Worm (Caenorhabditis elegans) whole organism, L2 larva: Measurements from ENCODE around the gene cpr-6.

ENCODE experiments used
- C34F6.9 ChIP-seq: fragments of 150-350 bp; optimal IDR thresholded peaks from 2 replicates; lab custom pipeline; 2014; ENCODE audit warnings: missing biosample characterization, missing genetic modification characterization
- F13H6.1 ChIP-seq: sonication (generic microtip); optimal IDR thresholded peaks from 2 replicates; lab custom pipeline; 2016; ENCODE audit warnings: missing genetic modification characterization, missing compliant biosample characterization
- R02D3.7 ChIP-seq: fragments of 150-350 bp; optimal IDR thresholded peaks from 2 replicates; lab custom pipeline; 2014; ENCODE audit warnings: missing biosample characterization, missing genetic modification characterization
- Y55F3AM.14 ChIP-seq: fragments of 200-800 bp; sonication (Bioruptor generic); optimal IDR thresholded peaks from 2 replicates; lab custom pipeline; 2018; ENCODE audit warnings: mild to moderate bottlenecking, missing genetic modification characterization, missing compliant biosample characterization
- ZK546.5 ChIP-seq: sonication (generic microtip); optimal IDR thresholded peaks from 2 replicates; lab custom pipeline; 2017; ENCODE audit warnings: missing biosample characterization, missing genetic modification characterization
- alr-1 ChIP-seq: fragments of 150-350 bp; optimal IDR thresholded peaks from 2 replicates; lab custom pipeline; 2014; ENCODE audit warnings: missing biosample characterization, missing genetic modification characterization
- aly-2 ChIP-seq: fragments of 150-350 bp; optimal IDR thresholded peaks from 2 replicates; lab custom pipeline; 2014; ENCODE audit warnings: missing biosample characterization, missing genetic modification characterization
- ceh-16 ChIP-seq: fragments of 150-350 bp; optimal IDR thresholded peaks from 2 replicates; lab custom pipeline; 2014; ENCODE audit warnings: missing biosample characterization, missing genetic modification characterization
- ceh-82 ChIP-seq: fragments of 150-350 bp; optimal IDR thresholded peaks from 2 replicates; lab custom pipeline; 2014; ENCODE audit warnings: missing biosample characterization, missing genetic modification characterization
- crh-2 ChIP-seq: sonication (generic microtip); optimal IDR thresholded peaks from 2 replicates; lab custom pipeline; 2017; ENCODE audit warnings: missing biosample characterization, missing genetic modification characterization
- dmd-4 ChIP-seq: sonication (generic microtip); optimal IDR thresholded peaks from 2 replicates; lab custom pipeline; 2017; ENCODE audit warnings: missing biosample characterization, missing genetic modification characterization
- egl-27 ChIP-seq: sonication (generic microtip); optimal IDR thresholded peaks from 3 replicates; lab custom pipeline; 2017; ENCODE audit warnings: missing biosample characterization, missing genetic modification reagents, missing genetic modification characterization
- elt-1 ChIP-seq: fragments of 150-350 bp; optimal IDR thresholded peaks from 2 replicates; lab custom pipeline; 2014; ENCODE audit warnings: missing biosample characterization, missing genetic modification characterization
- elt-3 ChIP-seq: sonication (generic microtip); optimal IDR thresholded peaks from 2 replicates; lab custom pipeline; 2017; ENCODE audit warnings: missing biosample characterization, missing genetic modification characterization
- fos-1 ChIP-seq: fragments of 150-350 bp; optimal IDR thresholded peaks from 2 replicates; lab custom pipeline; 2014; ENCODE audit warnings: missing biosample characterization, missing genetic modification characterization
- gmeb-1 ChIP-seq: fragments of 150-350 bp; optimal IDR thresholded peaks from 2 replicates; lab custom pipeline; 2014; ENCODE audit warnings: missing biosample characterization, missing genetic modification characterization
- lin-11 ChIP-seq: fragments of 150-350 bp; sonication (generic microtip); optimal IDR thresholded peaks from 2 replicates; lab custom pipeline; 2014; ENCODE audit warnings: missing biosample characterization, missing genetic modification characterization, inconsistent platforms, mixed read lengths
- lin-39 ChIP-seq: fragments of 150-350 bp; optimal IDR thresholded peaks from 2 replicates; lab custom pipeline; 2014; ENCODE audit warnings: missing biosample characterization, missing genetic modification reagents, missing genetic modification characterization
- lsy-2 ChIP-seq, 2 experiments: fragments of 150-350 bp in 1 of 2; sonication (generic microtip) in 1 of 2; optimal IDR thresholded peaks; 2 replicates each; lab custom pipeline; 2014 to 2017; ENCODE audit warnings: missing biosample characterization in 2 of 2, missing genetic modification characterization in 2 of 2
- mdl-1 ChIP-seq, 2 experiments: fragments of 150-350 bp in 1 of 2; sonication (generic microtip) in 1 of 2; optimal IDR thresholded peaks; 2 replicates each; lab custom pipeline; 2017; ENCODE audit warnings: missing biosample characterization in 2 of 2, missing genetic modification characterization in 2 of 2
- nhr-10 ChIP-seq: sonication (generic microtip); optimal IDR thresholded peaks from 2 replicates; lab custom pipeline; 2017; ENCODE audit warnings: missing biosample characterization, missing genetic modification characterization
- nhr-11 ChIP-seq: fragments of 150-350 bp; optimal IDR thresholded peaks from 2 replicates; lab custom pipeline; 2014; ENCODE audit warnings: missing biosample characterization, missing genetic modification characterization
- nhr-23 ChIP-seq: fragments of 150-350 bp; optimal IDR thresholded peaks from 2 replicates; lab custom pipeline; 2014; ENCODE audit warnings: missing biosample characterization, missing genetic modification reagents, missing genetic modification characterization
- nhr-237 ChIP-seq: fragments of 150-350 bp; optimal IDR thresholded peaks from 2 replicates; lab custom pipeline; 2014; ENCODE audit warnings: missing biosample characterization, missing genetic modification characterization
- nhr-25 ChIP-seq: fragments of 150-350 bp; sonication (generic microtip); optimal IDR thresholded peaks from 3 replicates; lab custom pipeline; 2014; ENCODE audit warnings: missing biosample characterization, missing genetic modification characterization
- nhr-6 ChIP-seq: fragments of 150-350 bp; optimal IDR thresholded peaks from 2 replicates; lab custom pipeline; 2014; ENCODE audit warnings: missing biosample characterization, missing genetic modification characterization
- nhr-77 ChIP-seq: fragments of 150-350 bp; optimal IDR thresholded peaks from 2 replicates; lab custom pipeline; 2014; ENCODE audit warnings: missing biosample characterization, missing genetic modification characterization
- sem-4 ChIP-seq: fragments of 150-350 bp; optimal IDR thresholded peaks from 2 replicates; lab custom pipeline; 2014; ENCODE audit warnings: missing biosample characterization, missing genetic modification reagents, missing genetic modification characterization
- sma-9 ChIP-seq, 2 experiments: fragments of 150-350 bp in 1 of 2; sonication (generic microtip) in 1 of 2; optimal IDR thresholded peaks; 2 replicates each; lab custom pipeline; 2014 to 2016; ENCODE audit warnings: missing genetic modification characterization in 2 of 2, mild to moderate bottlenecking in 1 of 2, missing biosample characterization in 1 of 2, missing compliant biosample characterization in 1 of 2, missing genetic modification reagents in 1 of 2, moderate library complexity in 1 of 2
- snpc-4 ChIP-seq: fragments of 150-350 bp; optimal IDR thresholded peaks from 2 replicates; lab custom pipeline; 2014; ENCODE audit warnings: missing biosample characterization, missing genetic modification characterization
- unc-55 ChIP-seq: fragments of 150-350 bp; sonication (generic microtip); optimal IDR thresholded peaks from 3 replicates; lab custom pipeline; 2014; ENCODE audit warnings: missing biosample characterization, missing genetic modification reagents, missing genetic modification characterization
- unc-62 ChIP-seq: fragments of 150-350 bp; optimal IDR thresholded peaks from 2 replicates; lab custom pipeline; 2014; ENCODE audit warnings: missing biosample characterization, missing genetic modification reagents, missing genetic modification characterization
- zag-1 ChIP-seq: fragments of 150-350 bp; optimal IDR thresholded peaks from 2 replicates; lab custom pipeline; 2014; ENCODE audit warnings: missing biosample characterization, missing genetic modification characterization
- ztf-1 ChIP-seq: fragments of 200-800 bp; sonication (Bioruptor generic); conservative IDR thresholded peaks from 2 replicates; pipeline ENCODE4 v1.3.6; 2022; ENCODE audit warnings: missing genetic modification characterization, missing compliant biosample characterization
- ztf-11 ChIP-seq: sonication (generic microtip); optimal IDR thresholded peaks from 2 replicates; lab custom pipeline; 2017; ENCODE audit warnings: missing biosample characterization, missing genetic modification characterization
- ztf-4 ChIP-seq: fragments of 150-350 bp; optimal IDR thresholded peaks from 2 replicates; lab custom pipeline; 2014; ENCODE audit warnings: missing biosample characterization, missing genetic modification characterization

cpr-6 gene

ce11 chrX:6606991-6607390 lies at the start of gene cpr-6:
Gene cpr-6, plus strand, starts transcription at chrX:6607207.
- TF ChIP-seq ZK546.5 (tag; lab: Kevin White, UChicago): no peak
- TF ChIP-seq elt-1 (tag; lab: Kevin White, UChicago): no peak
- peak; percentile 10 for TF ChIP-seq crh-2 (tag; lab: Kevin White, UChicago)
- TF ChIP-seq ztf-4 (tag; lab: Kevin White, UChicago): no peak
- peak; percentile 11 for TF ChIP-seq sma-9 (GFP tag; optimal IDR thresholded peaks at IDR 0.05; lab: Kevin White, UChicago)
- no peak for TF ChIP-seq sma-9 (tag; optimal IDR thresholded peaks at IDR 0.05; lab: Kevin White, UChicago)
- no peak for TF ChIP-seq nhr-25 (tag; lab: Kevin White, UChicago)
- no peak for TF ChIP-seq Y55F3AM.14 (GFP tag; lab: Kevin White, UChicago)
- TF ChIP-seq nhr-11: no peak
- TF ChIP-seq gmeb-1 (tag; lab: Kevin White, UChicago): peak; percentile 8
- no peak for TF ChIP-seq alr-1 (tag; lab: Kevin White, UChicago)
- peak; percentile 61 for TF ChIP-seq F13H6.1
- no peak for TF ChIP-seq snpc-4 (tag; lab: Kevin White, UChicago)
- no peak for TF ChIP-seq aly-2 (tag; lab: Kevin White, UChicago)
- TF ChIP-seq lin-39 (tag; lab: Kevin White, UChicago): no peak
- no peak for TF ChIP-seq lin-11 (tag; lab: Kevin White, UChicago)
- TF ChIP-seq fos-1 (tag; lab: Kevin White, UChicago): peak; percentile 49

- TF ChIP-seq nhr-25 (tag; lab: Kevin White, UChicago): no peak
- TF ChIP-seq ztf-11 (tag; lab: Kevin White, UChicago): no peak
- TF ChIP-seq sem-4: no peak
- TF ChIP-seq alr-1 (tag; lab: Kevin White, UChicago): no peak
- TF ChIP-seq lin-11 (tag; lab: Kevin White, UChicago): no peak
- TF ChIP-seq Y55F3AM.14 (GFP tag; lab: Kevin White, UChicago): no peak
- TF ChIP-seq crh-2 (tag; lab: Kevin White, UChicago): no peak
- no peak for TF ChIP-seq snpc-4 (tag; lab: Kevin White, UChicago)
- no peak for TF ChIP-seq ZK546.5 (tag; lab: Kevin White, UChicago)
- TF ChIP-seq egl-27: no peak
Measured at ce11 chrX:6560495-6560894, 46.5 kb upstream of the cpr-6 start.

- TF ChIP-seq ztf-4 (tag; lab: Kevin White, UChicago) (no peak), snpc-4 (tag; lab: Kevin White, UChicago) (no peak), zag-1 (tag; lab: Kevin White, UChicago) (no peak), elt-3 (tag; lab: Kevin White, UChicago) (no peak), C34F6.9 (tag; lab: Kevin White, UChicago) (no peak), nhr-25 (tag; lab: Kevin White, UChicago) (no peak), sem-4 (no peak), alr-1 (tag; lab: Kevin White, UChicago) (no peak), ztf-1 (GFP tag; lab: Robert Waterston, UW) (no peak), ceh-82 (tag; lab: Kevin White, UChicago) (no peak), unc-55 (GFP tag; lab: Kevin White, UChicago) (no peak)
Measured at ce11 chrX:6562378-6562856, 44.6 kb upstream of the cpr-6 start, which contains the start of gene aaim-1. Gene aaim-1, minus strand, starts transcription at chrX:6562428.

ce11 chrX:6569624-6570023 lies 37.4 kb upstream of the cpr-6 start, which contains the start of gene dop-3:
Gene dop-3, minus strand, starts transcription at chrX:6569724.
- TF ChIP-seq nhr-25 (tag; lab: Kevin White, UChicago) (no peak), egl-27 (no peak), aly-2 (tag; lab: Kevin White, UChicago) (no peak), zag-1 (tag; lab: Kevin White, UChicago) (no peak), ztf-4 (tag; lab: Kevin White, UChicago) (no peak), lin-39 (tag; lab: Kevin White, UChicago) (no peak), mdl-1 (tag; optimal IDR thresholded peaks at IDR 0.05; lab: Kevin White, UChicago) (no peak), nhr-23 (tag; lab: Kevin White, UChicago) (no peak), nhr-10 (tag; lab: Kevin White, UChicago) (no peak)

- TF ChIP-seq R02D3.7 (tag; lab: Kevin White, UChicago): no peak
- no peak for TF ChIP-seq C34F6.9 (tag; lab: Kevin White, UChicago)
- TF ChIP-seq ztf-11 (tag; lab: Kevin White, UChicago): no peak
- TF ChIP-seq nhr-6 (tag; lab: Kevin White, UChicago): no peak
- no peak for TF ChIP-seq ceh-82 (tag; lab: Kevin White, UChicago)
- no peak for TF ChIP-seq dmd-4 (tag; lab: Kevin White, UChicago)
- TF ChIP-seq Y55F3AM.14 (GFP tag; lab: Kevin White, UChicago): no peak
- TF ChIP-seq elt-3 (tag; lab: Kevin White, UChicago): no peak
- TF ChIP-seq nhr-77 (tag; lab: Kevin White, UChicago): no peak
- no peak for TF ChIP-seq ceh-16 (tag; lab: Kevin White, UChicago)
- no peak for TF ChIP-seq ztf-1 (GFP tag; lab: Robert Waterston, UW)
- no peak for TF ChIP-seq nhr-237 (tag; lab: Kevin White, UChicago)
- TF ChIP-seq zag-1 (tag; lab: Kevin White, UChicago): no peak
- no peak for TF ChIP-seq lsy-2 (tag; optimal IDR thresholded peaks at IDR 0.05; lab: Kevin White, UChicago)
- TF ChIP-seq aly-2 (tag; lab: Kevin White, UChicago): no peak
- TF ChIP-seq unc-62 (GFP tag; lab: Kevin White, UChicago): no peak
Measured at ce11 chrX:6572987-6573386, 34.0 kb upstream of the cpr-6 start.
